Fruit fly (Drosophila melanogaster): ENCODE measurements around the gene CG4362.

Gene CG4362

DNA sequence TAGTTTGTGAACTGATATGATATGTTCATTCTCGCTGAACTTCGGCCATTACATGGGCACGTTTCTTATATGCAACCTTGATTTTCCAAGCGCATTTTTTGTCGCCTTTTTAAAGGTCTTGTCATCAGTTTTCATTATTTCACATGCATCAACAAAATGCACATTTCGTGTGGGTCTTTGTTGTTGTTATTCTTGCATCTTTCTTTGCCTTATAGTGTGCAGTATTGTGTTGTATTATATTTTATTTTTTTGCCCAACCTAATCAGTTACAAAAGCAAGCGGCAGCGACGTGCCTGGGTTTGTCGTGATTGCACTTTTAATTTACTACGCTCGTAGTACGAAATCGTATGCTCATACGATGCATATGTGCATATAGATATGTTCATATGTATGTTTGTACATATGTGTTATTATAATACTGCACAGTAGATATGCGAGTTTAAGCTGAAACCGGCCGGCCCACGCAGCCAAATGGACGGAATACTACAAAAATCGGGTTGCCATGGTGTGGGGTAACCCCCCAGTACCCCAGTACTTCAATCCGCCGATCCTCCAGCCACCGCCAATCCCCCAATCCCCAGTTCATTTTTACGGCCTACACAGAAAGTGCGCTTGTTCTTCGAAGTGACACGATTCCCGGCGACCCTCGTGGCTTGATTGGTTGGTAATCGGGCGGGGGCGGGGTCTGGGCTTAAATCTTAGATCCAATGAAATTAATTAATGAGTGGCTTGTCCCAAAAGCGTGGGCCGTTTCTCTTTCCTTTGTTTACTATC lies 32.6 kb downstream of the CG4362 start (continued):
- TF ChIP-seq jing (GFP tag; optimal IDR thresholded peaks at IDR 0.05) (no peak), CG7271 (tag; optimal IDR thresholded peaks at IDR 0.05) (no peak), maf-S (GFP tag; optimal IDR thresholded peaks at IDR 0.05) (no peak), CG16815 (GFP tag; optimal IDR thresholded peaks at IDR 0.05) (no peak), MTF-1 (GFP tag; optimal IDR thresholded peaks at IDR 0.05; ENCODE audit: borderline replicate concordance) (no peak), yki (optimal IDR thresholded peaks at IDR 0.05) (no peak), CG12659 (GFP tag; optimal IDR thresholded peaks at IDR 0.05) (no peak), nerfin-1 (tag; optimal IDR thresholded peaks at IDR 0.05) (no peak), CG10321 (GFP tag; IDR thresholded peaks at IDR 0.05) (no peak), ato (GFP tag; IDR thresholded peaks at IDR 0.05; ENCODE audit: partially characterized antibody) (no peak), oc (tag; optimal IDR thresholded peaks at IDR 0.05) (peak; percentile 67), CG12769 (tag; optimal IDR thresholded peaks at IDR 0.05) (peak; percentile 66), Dfd (GFP tag; optimal IDR thresholded peaks at IDR 0.05) (no peak), abd-A (tag; optimal IDR thresholded peaks at IDR 0.05) (peak; percentile 51), CG4617 (GFP tag; optimal IDR thresholded peaks at IDR 0.05; ENCODE audit: borderline replicate concordance) (no peak), CG2889 (GFP tag; IDR thresholded peaks at IDR 0.05) (no peak), CG13894 (tag; optimal IDR thresholded peaks at IDR 0.05) (peak; percentile 28), zfh2 (GFP tag; optimal IDR thresholded peaks at IDR 0.05) (no peak), CG7928 (GFP tag; optimal IDR thresholded peaks at IDR 0.05) (no peak), CG9609 (GFP tag; optimal IDR thresholded peaks at IDR 0.05) (no peak), Vsx1 (GFP tag; optimal IDR thresholded peaks at IDR 0.05) (no peak), Nf-YB (GFP tag; optimal IDR thresholded peaks at IDR 0.05) (peak; percentile 1), sr (GFP tag; IDR thresholded peaks at IDR 0.05) (peak; percentile 86; the same call in 2 of the 3 replicates), CG9876 (GFP tag; optimal IDR thresholded peaks at IDR 0.05) (no peak), D (optimal IDR thresholded peaks at IDR 0.05) (no peak), D (GFP tag; optimal IDR thresholded peaks at IDR 0.05) (no peak), CG15696 (tag; optimal IDR thresholded peaks at IDR 0.05) (no peak), CG18262 (tag; optimal IDR thresholded peaks at IDR 0.05) (no peak), CG2875 (GFP tag; optimal IDR thresholded peaks at IDR 0.05) (no peak), CG4854 (GFP tag; optimal IDR thresholded peaks at IDR 0.05) (no peak), zf30C (GFP tag; optimal IDR thresholded peaks at IDR 0.05) (no peak), ken (GFP tag; IDR thresholded peaks at IDR 0.05) (0 out of 3 replicates have a peak, but pooled peaks have one; percentile 11), fd96Cb (tag; optimal IDR thresholded peaks at IDR 0.05) (no peak), CG6765 (GFP tag; optimal IDR thresholded peaks at IDR 0.05) (no peak), CG18619 (GFP tag; optimal IDR thresholded peaks at IDR 0.05) (no peak), kni (GFP tag; optimal IDR thresholded peaks at IDR 0.05) (peak; percentile 18), Hsf (GFP tag; optimal IDR thresholded peaks at IDR 0.05) (no peak), CG12219 (GFP tag; optimal IDR thresholded peaks at IDR 0.05) (no peak), croc (GFP tag; conservative IDR thresholded peaks at IDR 0.05) (no peak), jumu (GFP tag; optimal IDR thresholded peaks at IDR 0.05) (no peak), CG10274 (GFP tag; optimal IDR thresholded peaks at IDR 0.05) (no peak), CG11456 (GFP tag; IDR thresholded peaks at IDR 0.05) (no peak), CG17359 (tag; optimal IDR thresholded peaks at IDR 0.05) (no peak), CoRest (tag; optimal IDR thresholded peaks at IDR 0.05) (no peak), Meics (GFP tag; optimal IDR thresholded peaks at IDR 0.05) (no peak)
